Worm (Caenorhabditis elegans) whole organism, L1 larva: ENCODE measurements around the gene gro-1.

Experiments used
- lin-13 ChIP-seq: fragments of 150-350 bp; optimal IDR thresholded peaks from 2 replicates; lab custom pipeline; 2014; ENCODE audit warnings: missing biosample characterization, missing genetic modification reagents, missing genetic modification characterization
- lin-39 ChIP-seq: fragments of 150-350 bp; optimal IDR thresholded peaks from 2 replicates; lab custom pipeline; 2014; ENCODE audit warnings: missing biosample characterization, missing genetic modification reagents, missing genetic modification characterization
- nhr-11 ChIP-seq: fragments of 150-350 bp; optimal IDR thresholded peaks from 2 replicates; lab custom pipeline; 2014; ENCODE audit warnings: missing biosample characterization, missing genetic modification characterization
- pax-3 ChIP-seq: fragments of 200-800 bp; sonication (Bioruptor generic); optimal IDR thresholded peaks from 2 replicates; lab custom pipeline; 2018; ENCODE audit warnings: mild to moderate bottlenecking, missing genetic modification characterization, moderate library complexity, missing compliant biosample characterization

DNA sequence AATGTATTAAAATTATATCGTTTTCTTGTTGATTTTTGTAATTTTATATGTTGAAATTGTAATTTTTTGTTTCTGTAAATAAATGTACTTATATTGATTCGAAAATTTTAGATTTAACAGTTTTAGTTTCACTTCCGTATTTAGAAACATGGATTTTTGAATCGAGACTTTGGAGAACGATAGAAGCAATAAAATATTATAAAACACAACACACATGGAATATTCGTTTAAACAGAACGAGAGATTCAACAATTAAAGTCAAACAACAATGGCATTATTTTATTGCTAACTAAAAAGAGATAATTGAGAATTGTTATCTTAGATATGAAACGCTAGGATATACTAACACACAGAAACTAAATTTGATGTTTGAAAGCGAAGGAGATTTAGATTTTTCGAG, 3.6 kb downstream of the gro-1 start:
- no peak for TF ChIP-seq lin-39 (tag; lab: Kevin White, UChicago)
- no peak for TF ChIP-seq nhr-11 (tag; lab: Kevin White, UChicago)
- no peak for TF ChIP-seq lin-13
- TF ChIP-seq pax-3: no peak
